Worm (Caenorhabditis elegans) whole organism, dauer: Measurements from ENCODE around the gene F57B9.8.

Source experiments
- unc-62 ChIP-seq: sonication (generic microtip); optimal IDR thresholded peaks from 2 replicates; lab custom pipeline; 2017; ENCODE audit warnings: missing biosample characterization, missing genetic modification reagents, missing genetic modification characterization

Gene F57B9.8

ce11 chrIII:6958674-6959241 is 23.6 kb upstream of the F57B9.8 start:
- no peak for TF ChIP-seq unc-62 (GFP tag; lab: Kevin White, UChicago)

ce11 chrIII:6955766-6956165 is 20.6 kb upstream of the F57B9.8 start:
- no peak for TF ChIP-seq unc-62 (GFP tag; lab: Kevin White, UChicago)

- no peak for TF ChIP-seq unc-62 (GFP tag; lab: Kevin White, UChicago)
These were observed 18.9 kb upstream of the F57B9.8 start for ce11 chrIII:6953978-6954377.

- TF ChIP-seq unc-62 (GFP tag; lab: Kevin White, UChicago): no peak
These were observed 18.3 kb upstream of the F57B9.8 start for ce11 chrIII:6953373-6953772.

- TF ChIP-seq unc-62 (GFP tag; lab: Kevin White, UChicago): no peak
These were observed 16.3 kb upstream of the F57B9.8 start for ce11 chrIII:6951435-6951834.

- no peak for TF ChIP-seq unc-62 (GFP tag; lab: Kevin White, UChicago)
These were observed 12.8 kb upstream of the F57B9.8 start for ce11 chrIII:6947896-6948295.

- no peak for TF ChIP-seq unc-62 (GFP tag; lab: Kevin White, UChicago)
These were observed 11.3 kb upstream of the F57B9.8 start, which contains the start of gene let-711 for ce11 chrIII:6946382-6946781. Gene let-711 (plus strand): TSS chrIII:6946718.

- TF ChIP-seq unc-62 (GFP tag; lab: Kevin White, UChicago): no peak
These were observed 10.6 kb upstream of the F57B9.8 start, which contains the start of gene abu-13 for ce11 chrIII:6945747-6946146. Gene abu-13 (minus strand): TSS chrIII:6945898.

- no peak for TF ChIP-seq unc-62 (GFP tag; lab: Kevin White, UChicago)
These were observed 10.2 kb upstream of the F57B9.8 start for ce11 chrIII:6945319-6945718.

ce11 chrIII:6939523-6939922 is 4.4 kb upstream of the F57B9.8 start, which contains the start of gene F57B9.3:
Gene F57B9.3 (plus strand): TSS chrIII:6939823.
- TF ChIP-seq unc-62 (GFP tag; lab: Kevin White, UChicago): no peak

ce11 chrIII:6931896-6932295 is 3.2 kb downstream of the F57B9.8 start, which contains the start of gene byn-1:
Gene byn-1 (plus strand): TSS chrIII:6932001.
- no peak for TF ChIP-seq unc-62 (GFP tag; lab: Kevin White, UChicago)

ce11 chrIII:6929558-6930167 is 5.5 kb downstream of the F57B9.8 start, which contains the start of gene inf-1:
Gene inf-1 (plus strand): TSS chrIII:6930134.
- no peak for TF ChIP-seq unc-62 (GFP tag; lab: Kevin White, UChicago)

ce11 chrIII:6928725-6929124 is 6.4 kb downstream of the F57B9.8 start, which contains the start of gene flap-1:
Gene flap-1 (minus strand): TSS chrIII:6928825.
- TF ChIP-seq unc-62 (GFP tag; lab: Kevin White, UChicago): no peak

- no peak for TF ChIP-seq unc-62 (GFP tag; lab: Kevin White, UChicago)
These were observed 20.3 kb downstream of the F57B9.8 start for ce11 chrIII:6914840-6915239.

- TF ChIP-seq unc-62 (GFP tag; lab: Kevin White, UChicago): no peak
These were observed 22.7 kb downstream of the F57B9.8 start, which contains the start of gene pdf-1 for ce11 chrIII:6912381-6912780. Gene pdf-1 (minus strand): TSS chrIII:6912481.

ce11 chrIII:6906409-6906808 is 28.7 kb downstream of the F57B9.8 start, which contains the start of gene T07E3.2:
Gene T07E3.2 (plus strand): TSS chrIII:6906709.
- TF ChIP-seq unc-62 (GFP tag; lab: Kevin White, UChicago): no peak

ce11 chrIII:6904468-6904867 is 30.7 kb downstream of the F57B9.8 start:
- TF ChIP-seq unc-62 (GFP tag; lab: Kevin White, UChicago): no peak
